Worm (Caenorhabditis elegans): Measurements from ENCODE around the gene Y37D8A.6.

DNA sequence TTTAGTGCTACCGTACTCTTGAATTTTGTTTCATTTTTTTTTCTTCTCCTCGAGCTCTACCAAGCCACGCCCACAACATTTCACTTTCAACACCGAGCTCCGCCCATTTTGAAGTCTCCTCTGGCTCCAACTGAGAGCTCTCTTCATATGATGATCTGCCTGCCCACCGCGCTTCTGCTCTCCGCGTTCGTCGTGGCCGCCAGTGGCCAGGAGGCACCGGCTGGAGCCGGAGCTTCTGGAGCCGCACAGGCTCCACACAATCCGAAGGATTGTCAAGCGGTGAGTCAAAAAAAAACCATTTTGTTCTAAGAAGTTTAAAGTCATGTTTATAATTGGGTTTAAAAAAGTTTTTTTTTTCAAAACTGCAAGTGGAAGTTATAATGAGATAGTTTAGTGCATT, 40.3 kb upstream of the Y37D8A.6 start, which contains the start of gene flp-14:
- TF ChIP-seq fkh-3 (tag; optimal IDR thresholded peaks at IDR 0.05) = no peak
- no peak for TF ChIP-seq nhr-80 (tag; optimal IDR thresholded peaks at IDR 0.05)
- no peak for TF ChIP-seq dox-1 (GFP tag; IDR thresholded peaks at IDR 0.05)
- TF ChIP-seq ztf-6 (GFP tag; IDR thresholded peaks at IDR 0.05) = no peak
- TF ChIP-seq ccch-3 (GFP tag; optimal IDR thresholded peaks at IDR 0.05) = no peak
- TF ChIP-seq dpl-1 (GFP tag; optimal IDR thresholded peaks at IDR 0.05) = no peak
- TF ChIP-seq hmg-20 (GFP tag; IDR thresholded peaks at IDR 0.05) = no peak
- TF ChIP-seq unc-62 (GFP tag; optimal IDR thresholded peaks at IDR 0.05) = no peak
- TF ChIP-seq madf-6 (GFP tag; IDR thresholded peaks at IDR 0.05) = no peak

All from whole organism, young adult.